Worm (Caenorhabditis elegans) whole organism, early embryonic: ENCODE data around the gene F40A3.3.

Experiments
- ama-1 ChIP-seq: fragments of 150-350 bp; optimal IDR thresholded peaks from 2 replicates; lab custom pipeline; 2014
- ceh-36 ChIP-seq: sonication (generic microtip); optimal IDR thresholded peaks from 2 replicates; lab custom pipeline; 2016; ENCODE audit warnings: missing genetic modification characterization, inconsistent platforms, missing compliant biosample characterization

- no peak for TF ChIP-seq ceh-36 (tag; lab: Kevin White, UChicago)
- no peak for TF ChIP-seq ama-1 (lab: Kevin White, UChicago)
These were observed 20.6 kb upstream of the F40A3.3 start for ce11 chrV:7856641-7857040.
